Fruit fly (Drosophila melanogaster) whole organism, embryonic: ENCODE measurements around the gene CG9775.

Experiments
- Asciz ChIP-seq: fragments of 200-800 bp; sonication (Bioruptor generic); optimal IDR thresholded peaks from 2 replicates; lab custom pipeline; 2017; ENCODE audit warnings: missing biosample characterization, mild to moderate bottlenecking, missing genetic modification characterization, missing genetic modification reagents
- CG13775 ChIP-seq: fragments of 200-800 bp; sonication (Bioruptor generic); optimal IDR thresholded peaks from 3 replicates; lab custom pipeline; 2017; ENCODE audit warnings: missing biosample characterization, mild to moderate bottlenecking, missing genetic modification characterization
- CG15696 ChIP-seq: fragments of 200-800 bp; sonication (Bioruptor generic); optimal IDR thresholded peaks from 2 replicates; lab custom pipeline; 2019; ENCODE audit warnings: missing biosample characterization, mild to moderate bottlenecking, missing genetic modification characterization, moderate library complexity
- CG17361 ChIP-seq: fragments of 200-800 bp; sonication (Bioruptor generic); IDR thresholded peaks from 3 replicates; pipeline ENCODE4 v1.3.6; 2022; ENCODE audit warnings: missing biosample characterization, missing genetic modification characterization
- CG17385 ChIP-seq: fragments of 200-800 bp; sonication (Bioruptor generic); optimal IDR thresholded peaks from 3 replicates; lab custom pipeline; 2018; ENCODE audit warnings: missing biosample characterization, mild to moderate bottlenecking, missing genetic modification characterization
- CG17802 ChIP-seq: fragments of 200-800 bp; sonication (Bioruptor generic); optimal IDR thresholded peaks from 2 replicates; lab custom pipeline; 2018; ENCODE audit warnings: missing biosample characterization, mild to moderate bottlenecking, missing genetic modification characterization, moderate library complexity
- CG18262 ChIP-seq: fragments of 200-800 bp; optimal IDR thresholded peaks from 3 replicates; lab custom pipeline; 2019; ENCODE audit warnings: missing biosample characterization, mild to moderate bottlenecking, missing genetic modification characterization, moderate library complexity
- CG18599 ChIP-seq: fragments of 200-800 bp; sonication (Bioruptor generic); optimal IDR thresholded peaks from 3 replicates; lab custom pipeline; 2017; ENCODE audit warnings: missing biosample characterization, missing genetic modification characterization, mild to moderate bottlenecking, moderate library complexity, missing genetic modification reagents
- CG2199 ChIP-seq: fragments of 200-800 bp; sonication (Bioruptor generic); IDR thresholded peaks from 3 replicates; pipeline ENCODE4 v1.3.6; 2022; ENCODE audit warnings: missing biosample characterization, missing genetic modification characterization
- CG6813 ChIP-seq: fragments of 200-800 bp; sonication (Bioruptor generic); optimal IDR thresholded peaks from 2 replicates; lab custom pipeline; 2017; ENCODE audit warnings: missing biosample characterization, missing genetic modification characterization, mild to moderate bottlenecking, moderate library complexity, missing genetic modification reagents
- CG8924 ChIP-seq: fragments of 200-800 bp; optimal IDR thresholded peaks from 3 replicates; lab custom pipeline; 2019; ENCODE audit warnings: missing biosample characterization, mild to moderate bottlenecking, missing genetic modification characterization, moderate library complexity
- D19A ChIP-seq: fragments of 200-800 bp; optimal IDR thresholded peaks from 3 replicates; lab custom pipeline; 2019; ENCODE audit warnings: missing biosample characterization, mild to moderate bottlenecking, missing genetic modification characterization, moderate library complexity
- Ets65A ChIP-seq: fragments of 200-800 bp; sonication (Bioruptor generic); peaks from one replicate; lab custom pipeline; 2016; ENCODE audit warnings: missing biosample characterization, missing genetic modification characterization
- Fer3 ChIP-seq: fragments of 200-800 bp; sonication (Bioruptor generic); optimal IDR thresholded peaks from 2 replicates; lab custom pipeline; 2018; ENCODE audit warnings: missing biosample characterization, mild to moderate bottlenecking, missing genetic modification characterization, moderate library complexity
- Hr3 ChIP-seq: fragments of 200-800 bp; sonication (Bioruptor generic); optimal IDR thresholded peaks from 3 replicates; lab custom pipeline; 2016; ENCODE audit warnings: missing biosample characterization, missing genetic modification characterization
- Jarid2 ChIP-seq: fragments of 200-800 bp; sonication (Bioruptor generic); optimal IDR thresholded peaks from 3 replicates; lab custom pipeline; 2017; ENCODE audit warnings: mild to moderate bottlenecking, missing biosample characterization, missing genetic modification reagents, missing genetic modification characterization
- Trl ChIP-seq, 3 experiments: fragments of >200 bp in 2 of 3; fragments of 200-800 bp in 1 of 3; sonication (Bioruptor generic) in 1 of 3; optimal IDR thresholded peaks; 2 replicates in 1 of 3; 3 replicates in 2 of 3; lab custom pipeline; 2016 to 2017; ENCODE audit warnings: missing biosample characterization in 1 of 3, missing genetic modification characterization in 1 of 3
- Xrp1 ChIP-seq: fragments of 200-800 bp; sonication (Bioruptor generic); IDR thresholded peaks from 2 replicates; pipeline ENCODE4 v1.3.6; 2022; ENCODE audit warnings: missing biosample characterization, missing genetic modification characterization
- ab ChIP-seq: fragments of 200-800 bp; sonication (Bioruptor generic); optimal IDR thresholded peaks from 2 replicates; lab custom pipeline; 2016; ENCODE audit warnings: missing biosample characterization, missing genetic modification characterization
- ac ChIP-seq: fragments of 200-800 bp; sonication (Bioruptor generic); optimal IDR thresholded peaks from 3 replicates; lab custom pipeline; 2017; ENCODE audit warnings: missing biosample characterization, mild to moderate bottlenecking, missing genetic modification characterization
- bowl ChIP-seq: fragments of 200-800 bp; sonication (Bioruptor generic); IDR thresholded peaks from 2 replicates; pipeline ENCODE4 v1.3.6; 2022; ENCODE audit warnings: missing biosample characterization, missing genetic modification characterization
- chif ChIP-seq, 2 experiments: fragments of 200-800 bp; sonication (Bioruptor generic); optimal IDR thresholded peaks; 3 replicates each; lab custom pipeline; 2016; ENCODE audit warnings: missing biosample characterization in 2 of 2, missing genetic modification characterization in 2 of 2
- dmrt11E ChIP-seq: fragments of 200-800 bp; sonication (Bioruptor generic); optimal IDR thresholded peaks from 3 replicates; lab custom pipeline; 2018; ENCODE audit warnings: missing biosample characterization, mild to moderate bottlenecking, missing genetic modification characterization, moderate library complexity
- knrl ChIP-seq: fragments of 200-800 bp; sonication (Bioruptor generic); IDR thresholded peaks from 3 replicates; pipeline ENCODE4 v1.3.6; 2022; ENCODE audit warnings: missing biosample characterization, missing genetic modification characterization; ENCODE audit not compliant: partially characterized antibody
- lmd ChIP-seq: fragments of 200-800 bp; sonication (Bioruptor generic); IDR thresholded peaks from 2 replicates; pipeline ENCODE4 v1.3.6; 2022; ENCODE audit warnings: missing biosample characterization, missing genetic modification characterization
- nom ChIP-seq: fragments of 200-800 bp; sonication (Bioruptor generic); optimal IDR thresholded peaks from 2 replicates; lab custom pipeline; 2017; ENCODE audit warnings: missing biosample characterization, missing genetic modification characterization, mild to moderate bottlenecking, moderate library complexity, missing genetic modification reagents
- org-1 ChIP-seq: fragments of 200-800 bp; sonication (Bioruptor generic); optimal IDR thresholded peaks from 2 replicates; lab custom pipeline; 2017; ENCODE audit warnings: missing biosample characterization, missing genetic modification characterization
- pan ChIP-seq, 4 experiments: fragments of >200 bp in 3 of 4; fragments of 200-800 bp in 1 of 4; sonication (Bioruptor generic) in 1 of 4; optimal IDR thresholded peaks in 3 of 4; IDR thresholded peaks in 1 of 4; 2 replicates each; pipeline versions ENCODE4 v1.3.6 to Lab custom; 2017 to 2022; ENCODE audit warnings: missing biosample characterization in 2 of 4, missing genetic modification characterization in 2 of 4, mixed read lengths in 1 of 4
- run ChIP-seq: fragments of 200-800 bp; sonication (Bioruptor generic); optimal IDR thresholded peaks from 3 replicates; lab custom pipeline; 2018; ENCODE audit warnings: missing biosample characterization, mild to moderate bottlenecking, missing genetic modification characterization
- sens ChIP-seq: fragments of 200-800 bp; sonication (Bioruptor generic); peaks from one replicate; lab custom pipeline; 2016; ENCODE audit warnings: missing biosample characterization, missing genetic modification characterization
- stwl ChIP-seq: fragments of 200-800 bp; sonication (Bioruptor generic); optimal IDR thresholded peaks from 3 replicates; lab custom pipeline; 2018; ENCODE audit warnings: missing biosample characterization, mild to moderate bottlenecking, missing genetic modification characterization, moderate library complexity
- tll ChIP-seq, 2 experiments: fragments of 200-800 bp in 1 of 2; fragments of >200 bp in 1 of 2; sonication (Bioruptor generic) in 1 of 2; optimal IDR thresholded peaks; 2 replicates each; lab custom pipeline; 2017 to 2019; ENCODE audit warnings: missing biosample characterization in 2 of 2, missing genetic modification characterization in 2 of 2, mild to moderate bottlenecking in 1 of 2, moderate library complexity in 1 of 2
- zen ChIP-seq: fragments of 200-800 bp; sonication (Bioruptor generic); optimal IDR thresholded peaks from 3 replicates; lab custom pipeline; 2018; ENCODE audit warnings: missing biosample characterization, mild to moderate bottlenecking, missing genetic modification characterization, moderate library complexity

The CG9775 gene

DNA sequence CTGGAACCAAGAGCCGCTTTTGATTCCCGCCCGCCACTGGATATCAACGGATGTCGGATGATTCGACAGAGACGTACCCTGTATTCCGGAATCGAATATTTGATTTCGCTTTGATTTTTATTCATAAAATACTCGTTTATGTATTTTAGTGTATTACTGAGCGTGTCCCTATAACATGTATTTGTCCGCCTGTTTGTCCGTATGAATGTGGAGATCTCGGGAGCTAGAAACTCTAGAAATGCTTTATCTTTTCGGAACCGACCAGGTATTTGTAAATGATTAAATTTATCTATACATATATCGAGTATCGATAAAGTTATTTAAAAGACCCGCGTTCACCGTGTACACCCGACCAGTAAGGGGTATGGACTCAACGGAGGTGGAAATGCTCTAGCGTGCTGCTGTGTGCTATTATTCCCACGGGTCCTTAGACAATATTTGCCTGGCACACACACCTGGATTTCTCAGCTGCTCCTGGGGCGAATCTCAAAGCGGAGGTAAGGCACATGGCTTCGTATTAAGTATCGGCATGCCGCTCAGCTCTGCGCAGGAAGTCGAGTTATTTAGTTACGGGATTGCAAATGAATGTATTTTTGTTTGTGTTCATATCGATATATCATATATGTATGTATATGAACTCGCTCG lies 39.6 kb downstream of the CG9775 start (continued):
- TF ChIP-seq lmd (GFP tag; lab: Robert Waterston, UW) (no peak), D19A (peak; percentile 18), org-1 (peak; percentile 9), CG18599 (GFP tag; lab: Kevin White, UChicago) (peak; percentile 38), Xrp1 (peak; percentile 24; the same call in 1 of the 2 replicates), ac (GFP tag; lab: Kevin White, UChicago) (peak; percentile 82), Fer3 (tag; lab: Kevin White, UChicago) (no peak), zen (tag; lab: Kevin White, UChicago) (peak; percentile 43), ab (no peak), pan (optimal IDR thresholded peaks at IDR 0.05; lab: Kevin White, UChicago) (peak in 1 of 2 experiments; percentile 67), pan (GFP tag; optimal IDR thresholded peaks at IDR 0.05 in 1 of 2, IDR thresholded peaks at IDR 0.05 in 1 of 2) (peak in 1 of 2 experiments; percentile 40), CG17802 (tag; lab: Kevin White, UChicago) (no peak), bowl (GFP tag; lab: Robert Waterston, UW) (no peak), chif (GFP tag; optimal IDR thresholded peaks at IDR 0.05; lab: Kevin White, UChicago) (peak in 1 of 2 experiments; percentile 31), CG6813 (no peak), tll (GFP tag; optimal IDR thresholded peaks at IDR 0.05; lab: Kevin White, UChicago) (peak in 1 of 2 experiments; percentile 15), CG17361 (GFP tag; lab: Robert Waterston, UW) (no peak), CG13775 (GFP tag; lab: Kevin White, UChicago) (no peak), dmrt11E (tag; lab: Kevin White, UChicago) (peak; percentile 41), Hr3 (GFP tag; lab: Kevin White, UChicago) (no peak), CG15696 (tag; lab: Kevin White, UChicago) (peak; percentile 29), Asciz (GFP tag; lab: Kevin White, UChicago) (no peak), run (tag; lab: Kevin White, UChicago) (no peak), CG8924 (peak; percentile 11), Ets65A (GFP tag; lab: Kevin White, UChicago) (peak; percentile 52), nom (GFP tag; lab: Kevin White, UChicago) (no peak), knrl (GFP tag; lab: Robert Waterston, UW) (no peak), CG18262 (tag; lab: Kevin White, UChicago) (no peak)
- TF ChIP-seq, all 482 proteins: peak for 28

DNA sequence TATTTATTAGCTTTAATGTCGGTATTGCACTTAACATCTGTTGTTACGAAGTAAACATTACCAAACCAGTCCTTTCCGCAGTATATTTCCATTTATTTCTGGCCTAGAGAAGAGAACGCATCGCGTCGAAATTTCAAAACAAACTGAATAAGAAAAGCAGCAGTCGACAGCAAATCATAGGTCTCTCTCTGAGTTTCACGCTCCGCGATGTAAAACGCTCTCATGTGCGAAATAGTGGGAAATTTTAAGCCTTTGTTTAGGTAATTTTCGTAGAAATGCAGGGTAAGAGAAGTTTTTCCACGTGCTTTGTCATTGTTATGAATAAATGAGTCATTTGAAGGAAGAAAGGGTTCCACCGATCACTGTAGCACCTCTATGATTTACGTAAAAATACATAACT lies 42.0 kb downstream of the CG9775 start:
- TF ChIP-seq Trl (optimal IDR thresholded peaks at IDR 0.05; lab: Kevin White, UChicago) = peak; percentile 30 to 56
- no peak for TF ChIP-seq Trl (GFP tag; optimal IDR thresholded peaks at IDR 0.05; lab: Kevin White, UChicago)
- TF ChIP-seq sens (GFP tag; lab: Kevin White, UChicago) = peak; percentile 66
- peak; percentile 27 for TF ChIP-seq Jarid2
- no peak for TF ChIP-seq CG17385
- TF ChIP-seq stwl (tag; lab: Kevin White, UChicago) = peak; percentile 51
- peak; percentile 99 for TF ChIP-seq CG2199 (GFP tag; lab: Robert Waterston, UW)
- TF ChIP-seq, all 482 proteins: peak for 5
